Worm (Caenorhabditis elegans) whole organism, early embryonic: ENCODE data around the gene F52H3.11.

Experiments used
- F13C5.2 ChIP-seq: sonication (generic microtip); optimal IDR thresholded peaks from 2 replicates; lab custom pipeline; 2017; ENCODE audit warnings: mild to moderate bottlenecking, missing genetic modification characterization, inconsistent platforms, missing compliant biosample characterization
- aly-1 ChIP-seq: sonication (generic microtip); optimal IDR thresholded peaks from 2 replicates; lab custom pipeline; 2016; ENCODE audit warnings: missing genetic modification characterization, missing compliant biosample characterization
- ama-1 ChIP-seq: fragments of 150-350 bp; optimal IDR thresholded peaks from 2 replicates; lab custom pipeline; 2014
- ceh-36 ChIP-seq: sonication (generic microtip); optimal IDR thresholded peaks from 2 replicates; lab custom pipeline; 2016; ENCODE audit warnings: missing genetic modification characterization, inconsistent platforms, missing compliant biosample characterization
- ets-7 ChIP-seq: sonication (generic microtip); optimal IDR thresholded peaks from 2 replicates; lab custom pipeline; 2016; ENCODE audit warnings: missing genotype, missing genetic modification characterization, missing compliant biosample characterization
- flt-1 ChIP-seq: fragments of 200-800 bp; sonication (Bioruptor generic); IDR thresholded peaks from 2 replicates; pipeline ENCODE4 v1.3.6; 2022; ENCODE audit warnings: missing genetic modification characterization, missing compliant biosample characterization
- hmbx-1 ChIP-seq: sonication (generic microtip); optimal IDR thresholded peaks from 2 replicates; lab custom pipeline; 2016; ENCODE audit warnings: mild to moderate bottlenecking, missing genetic modification characterization, missing compliant biosample characterization
- hmg-4 ChIP-seq: fragments of 200-800 bp; sonication (Bioruptor generic); optimal IDR thresholded peaks from 2 replicates; lab custom pipeline; 2018; ENCODE audit warnings: mild to moderate bottlenecking, missing genetic modification characterization, missing compliant biosample characterization
- hnd-1 ChIP-seq: sonication (generic microtip); optimal IDR thresholded peaks from 2 replicates; lab custom pipeline; 2016; ENCODE audit warnings: missing genetic modification characterization, missing compliant biosample characterization
- sea-1 ChIP-seq: fragments of 200-800 bp; sonication (Bioruptor generic); conservative IDR thresholded peaks from 2 replicates; pipeline ENCODE4 v1.3.6; 2022; ENCODE audit warnings: missing genetic modification characterization, missing compliant biosample characterization
- tbx-11 ChIP-seq: fragments of 200-800 bp; sonication (Bioruptor generic); IDR thresholded peaks from 2 replicates; pipeline ENCODE4 v1.3.6; 2022; ENCODE audit warnings: missing genetic modification characterization, missing compliant biosample characterization
- tbx-37 ChIP-seq: fragments of 200-800 bp; sonication (Bioruptor generic); conservative IDR thresholded peaks from 2 replicates; pipeline ENCODE4 v1.3.6; 2022; ENCODE audit warnings: missing genetic modification reagents, missing genetic modification characterization, missing compliant biosample characterization
- tra-4 ChIP-seq: sonication (generic microtip); optimal IDR thresholded peaks from 2 replicates; lab custom pipeline; 2017; ENCODE audit warnings: missing genetic modification characterization, missing compliant biosample characterization

DNA sequence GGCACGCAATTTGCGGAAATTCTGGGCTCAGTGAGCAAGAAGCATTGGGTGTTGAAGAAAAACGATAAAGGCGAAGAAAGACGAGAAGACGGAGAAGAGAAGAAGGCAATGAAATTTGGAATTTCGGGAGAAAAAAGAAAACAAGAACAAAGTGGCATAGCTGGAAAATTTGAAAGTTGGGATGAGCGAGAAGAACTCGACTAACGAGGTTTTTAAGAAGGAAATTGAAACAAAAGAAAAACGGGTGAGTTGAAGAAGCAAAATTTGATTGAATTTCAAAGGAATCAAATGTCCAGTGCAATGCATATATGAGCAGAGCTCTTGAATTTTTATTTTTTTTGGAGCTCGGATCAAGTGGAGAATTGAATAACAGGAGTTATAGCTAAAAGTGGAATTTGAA is 23.2 kb downstream of the F52H3.11 start:
- no peak for TF ChIP-seq tra-4 (tag; lab: Kevin White, UChicago)
- TF ChIP-seq ama-1 (lab: Kevin White, UChicago) = no peak
- TF ChIP-seq aly-1 (tag; lab: Kevin White, UChicago) = no peak
- TF ChIP-seq flt-1 (GFP tag; lab: Robert Waterston, UW) = no peak
- TF ChIP-seq hnd-1 (tag; lab: Kevin White, UChicago) = no peak
- TF ChIP-seq ceh-36 (tag; lab: Kevin White, UChicago) = no peak
- no peak for TF ChIP-seq F13C5.2 (tag; lab: Kevin White, UChicago)
- no peak for TF ChIP-seq ets-7
- no peak for TF ChIP-seq tbx-11 (GFP tag; lab: Robert Waterston, UW)
- no peak for TF ChIP-seq hmbx-1 (tag; lab: Kevin White, UChicago)
- no peak for TF ChIP-seq sea-1
- no peak for TF ChIP-seq tbx-37
- TF ChIP-seq hmg-4 (GFP tag; lab: Kevin White, UChicago) = no peak
